Worm (Caenorhabditis elegans): ENCODE data around the gene C15B12.1.

The C15B12.1 gene

ce11 chrX:6456567-6456966, 20.0 kb upstream of the C15B12.1 start, which contains the start of gene pept-1:
Gene pept-1, plus strand, starts transcription at chrX:6456872.
- no peak for TF ChIP-seq unc-86 (tag; optimal IDR thresholded peaks at IDR 0.05)
- peak; percentile 26 for TF ChIP-seq lin-14 (GFP tag; optimal IDR thresholded peaks at IDR 0.05)
- peak in 1 of 2 experiments; percentile 44 for TF ChIP-seq lin-35 (GFP tag; optimal IDR thresholded peaks at IDR 0.05)
- peak; percentile 21 for TF ChIP-seq nhr-20 (tag; optimal IDR thresholded peaks at IDR 0.05)
- peak; percentile 96 for TF ChIP-seq elt-2 (tag; optimal IDR thresholded peaks at IDR 0.05)
- peak; percentile 12 for TF ChIP-seq nhr-71 (tag; optimal IDR thresholded peaks at IDR 0.05)
- peak; percentile 60 for TF ChIP-seq pqm-1 (tag; optimal IDR thresholded peaks at IDR 0.05)
- no peak for TF ChIP-seq zag-1 (tag; optimal IDR thresholded peaks at IDR 0.05)

DNA sequence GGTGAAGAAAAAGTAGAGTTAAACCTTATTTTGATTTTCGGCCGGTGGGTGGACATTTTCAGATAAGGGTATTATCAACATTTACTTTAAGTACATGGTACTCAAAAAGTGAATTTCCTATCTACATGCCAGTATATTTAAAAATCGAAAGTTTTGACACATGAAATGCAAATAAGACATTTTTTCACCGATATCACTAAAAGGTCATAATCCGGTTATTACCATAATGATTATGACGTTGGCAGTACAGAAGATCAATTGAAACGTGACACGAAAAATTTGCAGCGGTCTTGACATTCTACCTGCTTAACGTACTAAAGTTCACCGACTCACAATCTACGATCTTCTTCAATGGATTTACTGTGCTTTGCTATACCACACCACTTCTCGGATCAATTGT, 18.6 kb upstream of the C15B12.1 start:
- no peak for TF ChIP-seq pag-3 (tag; optimal IDR thresholded peaks at IDR 0.05; ENCODE audit: borderline replicate concordance, insufficient read depth)
- TF ChIP-seq mef-2 (tag; optimal IDR thresholded peaks at IDR 0.05): no peak
- TF ChIP-seq xbp-1 (tag; optimal IDR thresholded peaks at IDR 0.05): no peak
- TF ChIP-seq ces-1 (GFP tag; optimal IDR thresholded peaks at IDR 0.05): no peak
- TF ChIP-seq nhr-19 (GFP tag; conservative IDR thresholded peaks at IDR 0.05): no peak
- no peak for TF ChIP-seq lin-14 (GFP tag; optimal IDR thresholded peaks at IDR 0.05)
- TF ChIP-seq elt-2 (tag; optimal IDR thresholded peaks at IDR 0.05): peak; percentile 60

DNA sequence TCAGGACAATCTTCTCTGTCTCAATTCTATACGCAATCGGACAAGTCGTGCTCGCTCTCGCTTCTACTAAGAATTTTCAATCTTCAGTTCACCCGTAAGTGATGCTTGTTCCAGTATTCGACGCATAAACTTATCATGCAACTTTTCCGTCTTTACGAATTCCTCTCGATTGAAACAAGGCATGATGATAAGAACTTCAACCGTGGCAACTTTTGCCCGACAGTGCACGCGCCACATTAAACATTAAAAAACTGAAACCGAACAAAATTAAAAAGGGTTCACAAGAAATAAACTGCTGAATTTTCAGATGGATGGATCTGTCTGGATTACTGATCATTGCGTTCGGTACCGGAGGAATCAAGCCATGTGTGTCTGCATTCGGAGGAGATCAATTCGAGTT, 18.1 kb upstream of the C15B12.1 start:
- TF ChIP-seq nhr-84 (tag; optimal IDR thresholded peaks at IDR 0.05): no peak
- TF ChIP-seq C34B4.2 (tag; optimal IDR thresholded peaks at IDR 0.05): no peak
- no peak for TF ChIP-seq mef-2 (tag; optimal IDR thresholded peaks at IDR 0.05)
- no peak for TF ChIP-seq ceh-90 (tag; optimal IDR thresholded peaks at IDR 0.05)
- TF ChIP-seq fkh-10 (GFP tag; optimal IDR thresholded peaks at IDR 0.05): no peak
- TF ChIP-seq ceh-8 (GFP tag; optimal IDR thresholded peaks at IDR 0.05): no peak
- TF ChIP-seq nhr-77 (tag; optimal IDR thresholded peaks at IDR 0.05): no peak
- TF ChIP-seq hlh-4 (tag; optimal IDR thresholded peaks at IDR 0.05): no peak
- no peak for TF ChIP-seq efl-3 (GFP tag; optimal IDR thresholded peaks at IDR 0.05)
- no peak for TF ChIP-seq lir-3 (tag; optimal IDR thresholded peaks at IDR 0.05; ENCODE audit: poor library complexity)
- no peak for TF ChIP-seq xbp-1 (tag; optimal IDR thresholded peaks at IDR 0.05)
- no peak for TF ChIP-seq blmp-1 (tag; optimal IDR thresholded peaks at IDR 0.05)
- TF ChIP-seq mab-9 (GFP tag; IDR thresholded peaks at IDR 0.05): no peak
- no peak for TF ChIP-seq Y116A8C.19 (tag; optimal IDR thresholded peaks at IDR 0.05; ENCODE audit: borderline replicate concordance)
- TF ChIP-seq vab-15 (tag; optimal IDR thresholded peaks at IDR 0.05): no peak
- TF ChIP-seq lin-35 (GFP tag; optimal IDR thresholded peaks at IDR 0.05): no peak
- no peak for TF ChIP-seq egl-27 (tag; optimal IDR thresholded peaks at IDR 0.05)
- TF ChIP-seq sox-4 (tag; optimal IDR thresholded peaks at IDR 0.05): no peak
- no peak for TF ChIP-seq nhr-237 (tag; optimal IDR thresholded peaks at IDR 0.05)
- no peak for TF ChIP-seq ceh-88 (GFP tag; IDR thresholded peaks at IDR 0.05)

DNA sequence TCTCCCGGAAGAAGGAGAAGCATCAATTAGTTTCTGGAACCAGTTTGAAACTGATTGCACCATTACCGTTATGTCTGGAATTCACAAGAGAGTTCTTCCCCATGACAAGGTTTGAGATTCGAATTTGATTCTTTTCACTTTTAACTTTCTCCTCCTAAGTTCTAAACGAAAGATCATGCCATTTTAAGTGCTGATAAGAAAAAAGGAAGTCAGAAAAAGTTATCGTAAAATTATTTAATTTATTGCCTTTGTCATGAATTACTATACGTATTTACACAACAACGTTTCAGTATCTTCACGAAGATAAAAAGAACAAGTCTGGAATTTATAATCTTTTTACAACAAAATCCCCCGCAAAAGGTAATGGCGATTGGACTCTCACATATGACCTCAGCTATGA, 16.5 kb upstream of the C15B12.1 start:
- TF ChIP-seq fkh-8 (tag; optimal IDR thresholded peaks at IDR 0.05) (no peak), zag-1 (tag; optimal IDR thresholded peaks at IDR 0.05) (no peak), aly-2 (tag; optimal IDR thresholded peaks at IDR 0.05) (no peak), skn-1 (tag; optimal IDR thresholded peaks at IDR 0.05) (no peak), unc-98 (GFP tag; IDR thresholded peaks at IDR 0.05) (no peak), hlh-17 (GFP tag; optimal IDR thresholded peaks at IDR 0.05; ENCODE audit: borderline replicate concordance) (no peak), vab-15 (tag; optimal IDR thresholded peaks at IDR 0.05) (no peak), lin-39 (tag; optimal IDR thresholded peaks at IDR 0.05) (no peak), ama-1 (optimal IDR thresholded peaks at IDR 0.05) (no peak), ceh-82 (tag; optimal IDR thresholded peaks at IDR 0.05) (no peak), xbp-1 (tag; optimal IDR thresholded peaks at IDR 0.05) (no peak), nhr-84 (tag; optimal IDR thresholded peaks at IDR 0.05) (no peak), isw-1 (GFP tag; IDR thresholded peaks at IDR 0.05) (no peak), blmp-1 (tag; optimal IDR thresholded peaks at IDR 0.05) (no peak), tbx-2 (tag; optimal IDR thresholded peaks at IDR 0.05) (no peak), nhr-76 (tag; optimal IDR thresholded peaks at IDR 0.05) (no peak)
